Worm (Caenorhabditis elegans) whole organism, L2 larva: ENCODE results near the gene Y105C5B.15.

Experiments used
- ceh-82 ChIP-seq: fragments of 150-350 bp; optimal IDR thresholded peaks from 2 replicates; lab custom pipeline; 2014; ENCODE audit warnings: missing biosample characterization, missing genetic modification characterization
- lin-13 ChIP-seq: fragments of 150-350 bp; optimal IDR thresholded peaks from 2 replicates; lab custom pipeline; 2014; ENCODE audit warnings: missing biosample characterization, missing genetic modification reagents, missing genetic modification characterization
- nhr-12 ChIP-seq: fragments of 150-350 bp; optimal IDR thresholded peaks from 2 replicates; lab custom pipeline; 2014; ENCODE audit warnings: missing biosample characterization, missing genetic modification characterization
- nhr-25 ChIP-seq: fragments of 150-350 bp; sonication (generic microtip); optimal IDR thresholded peaks from 3 replicates; lab custom pipeline; 2014; ENCODE audit warnings: missing biosample characterization, missing genetic modification characterization
- skn-1 ChIP-seq: sonication (generic microtip); optimal IDR thresholded peaks from 2 replicates; lab custom pipeline; 2017; ENCODE audit warnings: missing biosample characterization, missing genetic modification characterization
- unc-39 ChIP-seq: fragments of 150-350 bp; optimal IDR thresholded peaks from 2 replicates; lab custom pipeline; 2014; ENCODE audit warnings: missing biosample characterization, missing genetic modification characterization
- ztf-1 ChIP-seq: fragments of 200-800 bp; sonication (Bioruptor generic); conservative IDR thresholded peaks from 2 replicates; pipeline ENCODE4 v1.3.6; 2022; ENCODE audit warnings: missing genetic modification characterization, missing compliant biosample characterization

DNA sequence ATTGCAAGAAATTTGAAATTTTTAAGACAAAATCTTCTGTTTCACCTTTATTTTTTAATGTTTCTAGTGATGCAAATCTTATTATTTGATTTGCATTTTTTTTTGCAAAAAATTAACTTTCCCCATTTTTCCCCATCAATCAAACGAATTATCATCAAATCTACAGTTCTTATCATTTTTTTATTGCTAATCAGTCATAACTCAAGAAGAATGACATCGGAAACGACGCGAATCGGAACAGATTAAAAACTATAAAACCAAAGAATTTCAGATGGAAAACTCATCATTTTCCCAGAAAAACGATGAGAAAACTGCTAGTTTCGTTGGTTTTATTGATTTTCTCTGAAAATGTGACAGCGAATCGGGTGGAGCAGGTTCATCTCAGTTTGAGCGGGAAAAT lies at the start of gene Y105C5B.15:
- no peak for TF ChIP-seq unc-39
- TF ChIP-seq skn-1 (tag; lab: Kevin White, UChicago) = no peak
- no peak for TF ChIP-seq nhr-25 (tag; lab: Kevin White, UChicago)
- TF ChIP-seq lin-13 (GFP tag; lab: Kevin White, UChicago) = no peak
- no peak for TF ChIP-seq nhr-12
- TF ChIP-seq ceh-82 = no peak
- TF ChIP-seq ztf-1 (GFP tag; lab: Robert Waterston, UW) = no peak
